Worm (Caenorhabditis elegans): ENCODE results near the gene mccc-2.

ce11 chrIII:9047260-9047659, 41.9 kb downstream of the mccc-2 start:
- no peak for TF ChIP-seq mdl-1 (tag; optimal IDR thresholded peaks at IDR 0.05)
- no peak for TF ChIP-seq Y5F2A.4 (GFP tag; optimal IDR thresholded peaks at IDR 0.05)
- TF ChIP-seq cey-2 (tag; optimal IDR thresholded peaks at IDR 0.05; ENCODE audit: borderline replicate concordance, insufficient read depth) = no peak
- no peak for TF ChIP-seq unc-62 (GFP tag; optimal IDR thresholded peaks at IDR 0.05 in 1 of 2)
- no peak for TF ChIP-seq unc-62 (tag; optimal IDR thresholded peaks at IDR 0.05)
